Worm (Caenorhabditis elegans) whole organism, late embryonic: Measurements from ENCODE around the gene hsp-43.

Experiments
- C08G9.2 ChIP-seq: sonication (generic microtip); optimal IDR thresholded peaks from 2 replicates; lab custom pipeline; 2016; ENCODE audit warnings: mild to moderate bottlenecking, missing genetic modification characterization, moderate library complexity, missing compliant biosample characterization
- C38D4.7 ChIP-seq: fragments of 200-800 bp; sonication (Bioruptor generic); optimal IDR thresholded peaks from 2 replicates; lab custom pipeline; 2018; ENCODE audit warnings: mild to moderate bottlenecking, missing genetic modification characterization, moderate library complexity, missing compliant biosample characterization
- K09A11.1 ChIP-seq: sonication (generic microtip); optimal IDR thresholded peaks from 2 replicates; lab custom pipeline; 2017; ENCODE audit warnings: antibody characterized with exemption, mild to moderate bottlenecking, missing genetic modification characterization, missing compliant biosample characterization; ENCODE audit not compliant: insufficient read depth
- Y22D7AL.16 ChIP-seq: sonication (generic microtip); optimal IDR thresholded peaks from 2 replicates; lab custom pipeline; 2016; ENCODE audit warnings: missing genetic modification characterization, missing compliant biosample characterization
- ahr-1 ChIP-seq: sonication (generic microtip); optimal IDR thresholded peaks from 2 replicates; lab custom pipeline; 2016; ENCODE audit warnings: missing genetic modification characterization, missing compliant biosample characterization
- ama-1 ChIP-seq: fragments of 150-350 bp; optimal IDR thresholded peaks from 2 replicates; lab custom pipeline; 2014
- ceh-14 ChIP-seq: sonication (generic microtip); optimal IDR thresholded peaks from 2 replicates; lab custom pipeline; 2016; ENCODE audit warnings: missing genotype, missing genetic modification characterization, missing compliant biosample characterization
- ceh-18 ChIP-seq: sonication (generic microtip); optimal IDR thresholded peaks from 2 replicates; lab custom pipeline; 2016; ENCODE audit warnings: missing genetic modification characterization, missing compliant biosample characterization
- ceh-2 ChIP-seq: sonication (generic microtip); optimal IDR thresholded peaks from 2 replicates; lab custom pipeline; 2016; ENCODE audit warnings: missing genotype, missing genetic modification characterization, missing compliant biosample characterization
- ceh-22 ChIP-seq: sonication (generic microtip); optimal IDR thresholded peaks from 2 replicates; lab custom pipeline; 2017; ENCODE audit warnings: missing biosample characterization, missing genetic modification characterization
- ceh-24 ChIP-seq: sonication (generic microtip); optimal IDR thresholded peaks from 2 replicates; lab custom pipeline; 2016; ENCODE audit warnings: mild to moderate bottlenecking, missing genetic modification characterization, missing compliant biosample characterization
- ceh-30 ChIP-seq: fragments of 150-350 bp; optimal IDR thresholded peaks from 2 replicates; lab custom pipeline; 2014; ENCODE audit warnings: missing biosample characterization, missing genetic modification characterization
- ceh-31 ChIP-seq: sonication (generic microtip); optimal IDR thresholded peaks from 2 replicates; lab custom pipeline; 2016; ENCODE audit warnings: missing genetic modification characterization, missing compliant biosample characterization
- ceh-34 ChIP-seq: sonication (generic microtip); optimal IDR thresholded peaks from 2 replicates; lab custom pipeline; 2016; ENCODE audit warnings: mild to moderate bottlenecking, missing genetic modification characterization, missing compliant biosample characterization
- ceh-45 ChIP-seq: fragments of 200-800 bp; sonication (Bioruptor generic); IDR thresholded peaks from 2 replicates; pipeline ENCODE4 v1.3.6; 2022; ENCODE audit warnings: missing genetic modification reagents, missing genetic modification characterization, missing compliant biosample characterization
- ceh-6 ChIP-seq: fragments of 200-800 bp; sonication (Bioruptor generic); optimal IDR thresholded peaks from 2 replicates; lab custom pipeline; 2018; ENCODE audit warnings: mild to moderate bottlenecking, missing genetic modification characterization, missing compliant biosample characterization
- ceh-9 ChIP-seq: sonication (generic microtip); optimal IDR thresholded peaks from 2 replicates; lab custom pipeline; 2016; ENCODE audit warnings: mild to moderate bottlenecking, missing genetic modification characterization, inconsistent platforms, missing compliant biosample characterization
- elt-2 ChIP-seq: sonication (generic microtip); optimal IDR thresholded peaks from 2 replicates; lab custom pipeline; 2016; ENCODE audit warnings: missing genetic modification reagents, missing genetic modification characterization, missing compliant biosample characterization
- elt-4 ChIP-seq: sonication (generic microtip); optimal IDR thresholded peaks from 2 replicates; lab custom pipeline; 2016; ENCODE audit warnings: missing genetic modification characterization, missing compliant biosample characterization
- ets-4 ChIP-seq: sonication (generic microtip); optimal IDR thresholded peaks from 2 replicates; lab custom pipeline; 2016; ENCODE audit warnings: missing genetic modification characterization, missing compliant biosample characterization
- eyg-1 ChIP-seq: sonication (generic microtip); optimal IDR thresholded peaks from 2 replicates; lab custom pipeline; 2016; ENCODE audit warnings: missing genotype, missing genetic modification characterization, missing compliant biosample characterization
- fkh-10 ChIP-seq: fragments of 150-350 bp; optimal IDR thresholded peaks from 2 replicates; lab custom pipeline; 2014; ENCODE audit warnings: missing biosample characterization, missing genetic modification reagents, missing genetic modification characterization
- gmeb-2 ChIP-seq: sonication (generic microtip); optimal IDR thresholded peaks from 2 replicates; lab custom pipeline; 2016; ENCODE audit warnings: missing genetic modification characterization, inconsistent platforms, missing compliant biosample characterization
- hlh-30 ChIP-seq: sonication (generic microtip); optimal IDR thresholded peaks from 2 replicates; lab custom pipeline; 2017; ENCODE audit warnings: antibody characterized with exemption, missing genetic modification characterization, missing compliant biosample characterization; ENCODE audit not compliant: insufficient read depth
- hlh-8 ChIP-seq: sonication (generic microtip); optimal IDR thresholded peaks from 2 replicates; lab custom pipeline; 2016; ENCODE audit warnings: missing genotype, missing genetic modification characterization, missing compliant biosample characterization
- lim-6 ChIP-seq: sonication (generic microtip); optimal IDR thresholded peaks from 2 replicates; lab custom pipeline; 2016; ENCODE audit warnings: missing genetic modification characterization, missing compliant biosample characterization
- lin-11 ChIP-seq: fragments of 200-800 bp; sonication (Bioruptor generic); optimal IDR thresholded peaks from 2 replicates; lab custom pipeline; 2018; ENCODE audit warnings: mild to moderate bottlenecking, missing genetic modification characterization, missing compliant biosample characterization
- madf-2 ChIP-seq: sonication (generic microtip); optimal IDR thresholded peaks from 2 replicates; lab custom pipeline; 2017; ENCODE audit warnings: missing genetic modification characterization, missing compliant biosample characterization
- mec-3 ChIP-seq: sonication (generic microtip); optimal IDR thresholded peaks from 2 replicates; lab custom pipeline; 2016; ENCODE audit warnings: borderline replicate concordance, missing genetic modification characterization, missing compliant biosample characterization
- nfya-1 ChIP-seq: sonication (generic microtip); optimal IDR thresholded peaks from 2 replicates; lab custom pipeline; 2017; ENCODE audit warnings: missing genetic modification characterization, mild to moderate bottlenecking, missing compliant biosample characterization, antibody characterized with exemption, moderate library complexity
- nhr-11 ChIP-seq: fragments of 150-350 bp; optimal IDR thresholded peaks from 2 replicates; lab custom pipeline; 2014; ENCODE audit warnings: missing biosample characterization, missing genetic modification characterization
- nhr-232 ChIP-seq: sonication (generic microtip); optimal IDR thresholded peaks from 2 replicates; lab custom pipeline; 2016; ENCODE audit warnings: missing genetic modification characterization, missing compliant biosample characterization
- npax-4 ChIP-seq: sonication (generic microtip); optimal IDR thresholded peaks from 2 replicates; lab custom pipeline; 2016; ENCODE audit warnings: missing genetic modification characterization, missing compliant biosample characterization
- odd-2 ChIP-seq: sonication (generic microtip); optimal IDR thresholded peaks from 2 replicates; lab custom pipeline; 2017; ENCODE audit warnings: antibody characterized with exemption, mild to moderate bottlenecking, missing genetic modification characterization, missing compliant biosample characterization
- pag-3 ChIP-seq: sonication (generic microtip); optimal IDR thresholded peaks from 2 replicates; lab custom pipeline; 2016; ENCODE audit warnings: missing compliant biosample characterization, missing genetic modification characterization, borderline replicate concordance
- pat-9 ChIP-seq: fragments of 200-800 bp; sonication (Bioruptor generic); optimal IDR thresholded peaks from 2 replicates; lab custom pipeline; 2018; ENCODE audit warnings: mild to moderate bottlenecking, missing genetic modification characterization, moderate library complexity, missing compliant biosample characterization
- pax-1 ChIP-seq: fragments of 150-350 bp; optimal IDR thresholded peaks from 2 replicates; lab custom pipeline; 2014; ENCODE audit warnings: missing biosample characterization, missing genetic modification characterization
- pha-2 ChIP-seq: sonication (generic microtip); optimal IDR thresholded peaks from 2 replicates; lab custom pipeline; 2017; ENCODE audit warnings: mild to moderate bottlenecking, missing genetic modification characterization, missing compliant biosample characterization
- pha-4 ChIP-seq: fragments of 150-350 bp; optimal IDR thresholded peaks from 2 replicates; lab custom pipeline; 2018; ENCODE audit warnings: missing biosample characterization, missing genetic modification reagents, missing genetic modification characterization
- ref-2 ChIP-seq: sonication (generic microtip); optimal IDR thresholded peaks from 2 replicates; lab custom pipeline; 2016; ENCODE audit warnings: missing genetic modification characterization, missing compliant biosample characterization
- rnt-1 ChIP-seq: sonication (generic microtip); optimal IDR thresholded peaks from 2 replicates; lab custom pipeline; 2016; ENCODE audit warnings: missing genetic modification characterization, missing compliant biosample characterization
- sdc-2 ChIP-seq: sonication (generic microtip); optimal IDR thresholded peaks from 2 replicates; lab custom pipeline; 2016; ENCODE audit warnings: missing genotype, missing genetic modification characterization, missing compliant biosample characterization
- sox-4 ChIP-seq: sonication (generic microtip); optimal IDR thresholded peaks from 2 replicates; lab custom pipeline; 2017; ENCODE audit warnings: mild to moderate bottlenecking, missing genetic modification characterization, inconsistent platforms, missing compliant biosample characterization
- syd-9 ChIP-seq: sonication (generic microtip); optimal IDR thresholded peaks from 2 replicates; lab custom pipeline; 2016; ENCODE audit warnings: mild to moderate bottlenecking, missing genetic modification characterization, moderate library complexity, missing compliant biosample characterization
- tbx-2 ChIP-seq: sonication (generic microtip); optimal IDR thresholded peaks from 2 replicates; lab custom pipeline; 2016; ENCODE audit warnings: missing genetic modification characterization, missing compliant biosample characterization
- tbx-7 ChIP-seq: sonication (generic microtip); optimal IDR thresholded peaks from 2 replicates; lab custom pipeline; 2016; ENCODE audit warnings: missing genotype, missing genetic modification characterization, missing compliant biosample characterization
- ttx-3 ChIP-seq: sonication (generic microtip); optimal IDR thresholded peaks from 2 replicates; lab custom pipeline; 2016; ENCODE audit warnings: missing genetic modification reagents, missing genetic modification characterization, missing compliant biosample characterization
- unc-42 ChIP-seq: sonication (generic microtip); optimal IDR thresholded peaks from 2 replicates; lab custom pipeline; 2016; ENCODE audit warnings: missing genotype, missing genetic modification characterization, missing compliant biosample characterization
- unc-55 ChIP-seq: sonication (generic microtip); optimal IDR thresholded peaks from 2 replicates; lab custom pipeline; 2017; ENCODE audit warnings: missing biosample characterization, missing genetic modification reagents, missing genetic modification characterization
- unc-86 ChIP-seq: sonication (generic microtip); optimal IDR thresholded peaks from 2 replicates; lab custom pipeline; 2016; ENCODE audit warnings: missing genetic modification characterization, missing compliant biosample characterization
- zip-5 ChIP-seq: sonication (generic microtip); optimal IDR thresholded peaks from 2 replicates; lab custom pipeline; 2016; ENCODE audit warnings: missing genetic modification characterization, missing compliant biosample characterization
- ztf-16 ChIP-seq: sonication (generic microtip); optimal IDR thresholded peaks from 2 replicates; lab custom pipeline; 2017; ENCODE audit warnings: missing genetic modification characterization, missing compliant biosample characterization

hsp-43 gene

ce11 chrX:6256430-6256829, 21.1 kb upstream of the hsp-43 start:
- TF ChIP-seq elt-2 (tag; lab: Kevin White, UChicago) (peak; percentile 58), pha-4 (tag; lab: Kevin White, UChicago) (no peak)

DNA sequence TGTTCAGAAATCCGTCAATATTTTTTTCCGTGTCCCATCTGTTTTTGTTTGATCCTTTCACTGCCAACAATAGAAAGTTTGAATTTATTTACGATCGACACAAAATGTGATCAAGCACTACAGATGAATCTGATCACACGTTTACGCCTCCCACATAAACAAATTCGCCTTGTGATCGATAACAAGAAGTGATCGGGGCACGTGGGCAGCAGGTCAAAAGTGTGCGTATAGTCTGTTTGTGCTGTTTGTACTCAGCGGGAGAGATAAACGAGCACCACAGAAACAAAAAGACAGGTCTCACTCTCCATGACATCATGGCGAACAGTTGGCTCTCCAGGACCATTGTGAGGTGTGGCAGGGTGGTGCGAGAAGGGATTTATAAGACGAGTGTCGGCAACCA, 20.2 kb upstream of the hsp-43 start:
- TF ChIP-seq ama-1 (lab: Kevin White, UChicago) (no peak), ceh-14 (tag; lab: Kevin White, UChicago) (no peak), K09A11.1 (tag; lab: Kevin White, UChicago) (no peak), ceh-6 (GFP tag; lab: Kevin White, UChicago) (no peak), tbx-2 (tag; lab: Kevin White, UChicago) (peak; percentile 75), pha-2 (tag; lab: Kevin White, UChicago) (no peak), pag-3 (tag; lab: Kevin White, UChicago) (no peak), lim-6 (tag; lab: Kevin White, UChicago) (no peak), eyg-1 (tag; lab: Kevin White, UChicago) (no peak), C38D4.7 (GFP tag; lab: Kevin White, UChicago) (no peak), ceh-22 (tag; lab: Kevin White, UChicago) (no peak), ttx-3 (tag; lab: Kevin White, UChicago) (no peak), C08G9.2 (no peak), unc-55 (peak; percentile 24), ceh-45 (GFP tag; lab: Robert Waterston, UW) (no peak), mec-3 (tag; lab: Kevin White, UChicago) (no peak), sdc-2 (tag; lab: Kevin White, UChicago) (peak; percentile 17), nfya-1 (tag; lab: Kevin White, UChicago) (no peak), elt-4 (tag; lab: Kevin White, UChicago) (no peak), gmeb-2 (tag; lab: Kevin White, UChicago) (no peak), elt-2 (tag; lab: Kevin White, UChicago) (peak; percentile 54), ahr-1 (no peak), pha-4 (tag; lab: Kevin White, UChicago) (no peak), syd-9 (tag; lab: Kevin White, UChicago) (no peak), nhr-232 (tag; lab: Kevin White, UChicago) (no peak), sox-4 (no peak), pax-1 (no peak), odd-2 (no peak), ceh-24 (tag; lab: Kevin White, UChicago) (no peak), ets-4 (tag; lab: Kevin White, UChicago) (no peak), hlh-8 (tag; lab: Kevin White, UChicago) (no peak), ztf-16 (tag; lab: Kevin White, UChicago) (no peak), nhr-11 (no peak), ceh-31 (tag; lab: Kevin White, UChicago) (peak; percentile 17), unc-86 (tag; lab: Kevin White, UChicago) (no peak), npax-4 (tag; lab: Kevin White, UChicago) (no peak), ceh-9 (tag; lab: Kevin White, UChicago) (no peak), ref-2 (tag; lab: Kevin White, UChicago) (peak; percentile 41), madf-2 (tag; lab: Kevin White, UChicago) (no peak), lin-11 (tag; lab: Kevin White, UChicago) (no peak), unc-42 (no peak), rnt-1 (tag; lab: Kevin White, UChicago) (no peak), pat-9 (no peak), ceh-18 (tag; lab: Kevin White, UChicago) (peak; percentile 60), fkh-10 (no peak), hlh-30 (peak; percentile 66), Y22D7AL.16 (tag; lab: Kevin White, UChicago) (no peak), ceh-34 (tag; lab: Kevin White, UChicago) (no peak), ceh-2 (tag; lab: Kevin White, UChicago) (no peak), zip-5 (tag; lab: Kevin White, UChicago) (no peak), tbx-7 (tag; lab: Kevin White, UChicago) (no peak), ceh-30 (no peak)
